Worm (Caenorhabditis elegans) whole organism, early embryonic: Measurements from ENCODE around the gene trp-1.

Source experiments
- flt-1 ChIP-seq: fragments of 200-800 bp; sonication (Bioruptor generic); IDR thresholded peaks from 2 replicates; pipeline ENCODE4 v1.3.6; 2022; ENCODE audit warnings: missing genetic modification characterization, missing compliant biosample characterization
- hmg-4 ChIP-seq: fragments of 200-800 bp; sonication (Bioruptor generic); optimal IDR thresholded peaks from 2 replicates; lab custom pipeline; 2018; ENCODE audit warnings: mild to moderate bottlenecking, missing genetic modification characterization, missing compliant biosample characterization
- pes-1 ChIP-seq: fragments of 200-800 bp; sonication (Bioruptor generic); IDR thresholded peaks from 2 replicates; pipeline ENCODE4 v1.3.6; 2022; ENCODE audit warnings: missing genetic modification reagents, missing genetic modification characterization, missing compliant biosample characterization
- sea-1 ChIP-seq: fragments of 200-800 bp; sonication (Bioruptor generic); conservative IDR thresholded peaks from 2 replicates; pipeline ENCODE4 v1.3.6; 2022; ENCODE audit warnings: missing genetic modification characterization, missing compliant biosample characterization
- tbx-11 ChIP-seq: fragments of 200-800 bp; sonication (Bioruptor generic); IDR thresholded peaks from 2 replicates; pipeline ENCODE4 v1.3.6; 2022; ENCODE audit warnings: missing genetic modification characterization, missing compliant biosample characterization
- tra-4 ChIP-seq: sonication (generic microtip); optimal IDR thresholded peaks from 2 replicates; lab custom pipeline; 2017; ENCODE audit warnings: missing genetic modification characterization, missing compliant biosample characterization

- TF ChIP-seq tra-4 (tag; lab: Kevin White, UChicago), result no peak
- TF ChIP-seq hmg-4 (GFP tag; lab: Kevin White, UChicago), result no peak
- TF ChIP-seq sea-1 (GFP tag; lab: Robert Waterston, UW), result no peak
- no peak for TF ChIP-seq pes-1 (GFP tag; lab: Robert Waterston, UW)
- TF ChIP-seq flt-1 (GFP tag; lab: Robert Waterston, UW), result no peak
- no peak for TF ChIP-seq tbx-11
Measured at ce11 chrIII:8520589-8520988, 14.3 kb upstream of the trp-1 start.
